Worm (Caenorhabditis elegans) whole organism, L4/young adult: Measurements from ENCODE around the gene F21C10.11.

Experiments used
- W03F9.2 ChIP-seq: fragments of 150-350 bp; optimal IDR thresholded peaks from 2 replicates; lab custom pipeline; 2014; ENCODE audit warnings: missing biosample characterization, missing genetic modification characterization
- him-1 ChIP-seq: sonication (generic microtip); optimal IDR thresholded peaks from 2 replicates; lab custom pipeline; 2016; ENCODE audit warnings: missing genotype, missing genetic modification reagents, missing genetic modification characterization, missing compliant biosample characterization

DNA sequence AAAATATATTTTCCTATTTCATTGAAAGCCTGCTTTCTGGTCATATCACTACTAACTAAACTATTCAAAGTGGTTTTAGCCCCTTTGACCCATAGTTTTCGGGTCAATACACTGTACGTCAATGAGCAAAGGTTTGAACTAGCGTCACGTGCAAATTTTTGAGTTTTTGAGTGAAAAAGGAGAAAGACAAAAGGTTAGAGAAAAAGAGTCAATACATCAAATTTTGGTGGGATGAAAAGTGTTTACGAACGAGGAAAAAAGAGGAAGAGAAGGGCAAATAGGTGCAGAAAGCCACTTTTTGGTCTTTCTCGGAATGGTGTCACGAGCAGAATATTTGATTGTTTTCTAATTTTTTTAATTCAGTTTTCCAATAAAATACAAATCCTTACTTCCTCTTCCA lies 47.5 kb upstream of the F21C10.11 start:
- TF ChIP-seq him-1 (tag; lab: Kevin White, UChicago), result no peak
- TF ChIP-seq W03F9.2, result no peak
